Fruit fly (Drosophila melanogaster) whole organism, pupa: ENCODE measurements around the gene CG9837.

Experiments used
- CG14655 ChIP-seq: fragments of 200-800 bp; sonication (Bioruptor generic); optimal IDR thresholded peaks from 3 replicates; lab custom pipeline; 2017; ENCODE audit warnings: mild to moderate bottlenecking, missing biosample characterization, missing genetic modification reagents, missing genetic modification characterization
- D1 ChIP-seq: fragments of 200-800 bp; sonication (Bioruptor generic); optimal IDR thresholded peaks from 2 replicates; lab custom pipeline; 2018; ENCODE audit warnings: missing biosample characterization, mild to moderate bottlenecking, missing genetic modification characterization, moderate library complexity
- Ets98B ChIP-seq: fragments of 200-800 bp; sonication (Bioruptor generic); IDR thresholded peaks from 2 replicates; pipeline ENCODE4 v1.3.6; 2022; ENCODE audit warnings: missing biosample characterization, missing genetic modification characterization
- Pif1A ChIP-seq: fragments of 200-800 bp; sonication (Bioruptor generic); optimal IDR thresholded peaks from 3 replicates; lab custom pipeline; 2016; ENCODE audit warnings: missing biosample characterization, missing genetic modification characterization
- Pif1B ChIP-seq: fragments of 200-800 bp; sonication (Bioruptor generic); optimal IDR thresholded peaks from 3 replicates; lab custom pipeline; 2016; ENCODE audit warnings: missing biosample characterization, missing genetic modification characterization
- gl ChIP-seq: fragments of 200-800 bp; sonication (Bioruptor generic); optimal IDR thresholded peaks from 2 replicates; lab custom pipeline; 2018; ENCODE audit warnings: missing biosample characterization, mild to moderate bottlenecking, missing genetic modification characterization
- rn ChIP-seq: fragments of 200-800 bp; sonication (Bioruptor generic); IDR thresholded peaks from 2 replicates; pipeline ENCODE4 v1.3.6; 2022; ENCODE audit warnings: missing biosample characterization, missing genetic modification characterization

dm6 chr3R:8844955-8845354, 31.6 kb upstream of the CG9837 start:
- TF ChIP-seq D1 (tag; lab: Kevin White, UChicago) (no peak), rn (no peak), Pif1A (no peak), CG14655 (GFP tag; lab: Kevin White, UChicago) (no peak), gl (tag; lab: Kevin White, UChicago) (no peak), Ets98B (GFP tag; lab: Robert Waterston, UW) (no peak), Pif1B (GFP tag; lab: Kevin White, UChicago) (no peak)
